Worm (Caenorhabditis elegans) whole organism, L4 larva: ENCODE results near the gene T27A8.2.

Source experiments
- Y105C5A.15 ChIP-seq: fragments of 200-800 bp; sonication (Bioruptor generic); IDR thresholded peaks from 2 replicates; pipeline ENCODE4 v1.3.6; 2022; ENCODE audit warnings: missing genetic modification characterization, missing compliant biosample characterization
- ama-1 ChIP-seq: fragments of 150-350 bp; optimal IDR thresholded peaks from 2 replicates; lab custom pipeline; 2014; ENCODE audit warnings: inconsistent platforms, mixed read lengths
- ceh-32 ChIP-seq: sonication (generic microtip); optimal IDR thresholded peaks from 2 replicates; lab custom pipeline; 2016; ENCODE audit warnings: mild to moderate bottlenecking, missing genetic modification characterization, missing compliant biosample characterization; ENCODE audit not compliant: poor library complexity
- ces-1 ChIP-seq: fragments of 150-350 bp; sonication (generic microtip); optimal IDR thresholded peaks from 4 replicates; lab custom pipeline; 2014; ENCODE audit warnings: missing biosample characterization, missing genetic modification reagents, missing genetic modification characterization
- egl-27 ChIP-seq: sonication (generic microtip); optimal IDR thresholded peaks from 3 replicates; lab custom pipeline; 2017; ENCODE audit warnings: missing biosample characterization, missing genetic modification reagents, missing genetic modification characterization
- lin-29 ChIP-seq: fragments of 200-800 bp; sonication (Bioruptor generic); IDR thresholded peaks from 2 replicates; pipeline ENCODE4 v1.3.6; 2022; ENCODE audit warnings: missing genetic modification reagents, missing genetic modification characterization, missing compliant biosample characterization
- nhr-10 ChIP-seq: fragments of 150-350 bp; optimal IDR thresholded peaks from 2 replicates; lab custom pipeline; 2014; ENCODE audit warnings: missing biosample characterization, missing genetic modification characterization
- nhr-111 ChIP-seq: fragments of 200-800 bp; sonication (Bioruptor generic); optimal IDR thresholded peaks from 2 replicates; lab custom pipeline; 2018; ENCODE audit warnings: mild to moderate bottlenecking, missing genetic modification characterization, missing compliant biosample characterization
- nhr-6 ChIP-seq: fragments of 150-350 bp; optimal IDR thresholded peaks from 2 replicates; lab custom pipeline; 2014; ENCODE audit warnings: missing biosample characterization, missing genetic modification characterization
- pqm-1 ChIP-seq: sonication (generic microtip); optimal IDR thresholded peaks from 2 replicates; lab custom pipeline; 2017; ENCODE audit warnings: missing biosample characterization, missing genetic modification characterization
- spr-1 ChIP-seq: sonication (generic microtip); optimal IDR thresholded peaks from 2 replicates; lab custom pipeline; 2016; ENCODE audit warnings: mild to moderate bottlenecking, missing genetic modification characterization, missing compliant biosample characterization
- zag-1 ChIP-seq: fragments of 150-350 bp; optimal IDR thresholded peaks from 2 replicates; lab custom pipeline; 2014; ENCODE audit warnings: missing biosample characterization, missing genetic modification characterization

- TF ChIP-seq lin-29 (GFP tag; lab: Robert Waterston, UW) (no peak), pqm-1 (tag; lab: Kevin White, UChicago) (no peak), nhr-111 (no peak), ces-1 (GFP tag; lab: Kevin White, UChicago) (no peak), nhr-10 (tag; lab: Kevin White, UChicago) (no peak), Y105C5A.15 (GFP tag; lab: Robert Waterston, UW) (no peak), zag-1 (tag; lab: Kevin White, UChicago) (no peak), spr-1 (no peak), ceh-32 (tag; lab: Kevin White, UChicago) (no peak), ama-1 (no peak), egl-27 (tag; lab: Kevin White, UChicago) (no peak), nhr-6 (no peak)
Observed at ce11 chrX:16055245-16055644, 3.5 kb downstream of the T27A8.2 start, which contains the start of gene T27A8.7.
